Fruit fly (Drosophila melanogaster) whole organism, embryonic: ENCODE data around the gene form3.

Experiments
- Abd-B ChIP-seq: fragments of 200-800 bp; sonication (Bioruptor generic); optimal IDR thresholded peaks from 2 replicates; lab custom pipeline; 2018; ENCODE audit warnings: missing biosample characterization, mild to moderate bottlenecking, missing genetic modification characterization, moderate library complexity
- CG10462 ChIP-seq: fragments of 200-800 bp; sonication (Bioruptor generic); optimal IDR thresholded peaks from 2 replicates; lab custom pipeline; 2016; ENCODE audit warnings: missing biosample characterization, missing genetic modification characterization
- CG10959 ChIP-seq: fragments of 200-800 bp; sonication (Bioruptor generic); IDR thresholded peaks from 2 replicates; pipeline ENCODE4 v1.3.6; 2022; ENCODE audit warnings: missing biosample characterization, missing genetic modification characterization
- CG11723 ChIP-seq: fragments of 200-800 bp; sonication (Bioruptor generic); optimal IDR thresholded peaks from 2 replicates; lab custom pipeline; 2017; ENCODE audit warnings: missing biosample characterization, mild to moderate bottlenecking, missing genetic modification characterization
- CG12155 ChIP-seq: fragments of 200-800 bp; sonication (Bioruptor generic); optimal IDR thresholded peaks from 3 replicates; lab custom pipeline; 2016; ENCODE audit warnings: missing biosample characterization, missing genetic modification characterization
- CG13287 ChIP-seq: fragments of 200-800 bp; sonication (Bioruptor generic); IDR thresholded peaks from 2 replicates; pipeline ENCODE4 v1.3.6; 2022; ENCODE audit warnings: missing biosample characterization, missing genetic modification characterization; ENCODE audit not compliant: partially characterized antibody
- CG14441 ChIP-seq: fragments of 200-800 bp; sonication (Bioruptor generic); IDR thresholded peaks from 2 replicates; pipeline ENCODE4 v1.3.6; 2022; ENCODE audit warnings: missing biosample characterization, missing genetic modification characterization
- CG14860 ChIP-seq: fragments of 200-800 bp; sonication (Bioruptor generic); IDR thresholded peaks from 3 replicates; pipeline ENCODE4 v1.3.6; 2022; ENCODE audit warnings: missing biosample characterization, missing genetic modification characterization; ENCODE audit not compliant: partially characterized antibody
- CG15601 ChIP-seq: fragments of 200-800 bp; sonication (Bioruptor generic); optimal IDR thresholded peaks from 3 replicates; lab custom pipeline; 2019; ENCODE audit warnings: missing biosample characterization, mild to moderate bottlenecking, missing genetic modification characterization, moderate library complexity
- CG17328 ChIP-seq: fragments of 200-800 bp; sonication (Bioruptor generic); IDR thresholded peaks from 2 replicates; pipeline ENCODE4 v1.3.6; 2022; ENCODE audit warnings: missing biosample characterization, missing genetic modification characterization
- CG17361 ChIP-seq: fragments of 200-800 bp; sonication (Bioruptor generic); IDR thresholded peaks from 3 replicates; pipeline ENCODE4 v1.3.6; 2022; ENCODE audit warnings: missing biosample characterization, missing genetic modification characterization
- CG17568 ChIP-seq: fragments of 200-800 bp; sonication (Bioruptor generic); optimal IDR thresholded peaks from 2 replicates; lab custom pipeline; 2018; ENCODE audit warnings: missing biosample characterization, mild to moderate bottlenecking, missing genetic modification characterization, moderate library complexity
- CG17802 ChIP-seq: fragments of 200-800 bp; sonication (Bioruptor generic); optimal IDR thresholded peaks from 2 replicates; lab custom pipeline; 2018; ENCODE audit warnings: missing biosample characterization, mild to moderate bottlenecking, missing genetic modification characterization, moderate library complexity
- CG2129 ChIP-seq: fragments of 200-800 bp; sonication (Bioruptor generic); IDR thresholded peaks from 2 replicates; pipeline ENCODE4 v1.3.6; 2022; ENCODE audit warnings: missing biosample characterization, missing genetic modification characterization; ENCODE audit not compliant: partially characterized antibody
- CG32767 ChIP-seq: fragments of 200-800 bp; sonication (Bioruptor generic); IDR thresholded peaks from 2 replicates; pipeline ENCODE4 v1.3.6; 2022; ENCODE audit warnings: missing biosample characterization, missing genetic modification characterization
- CG3407 ChIP-seq: fragments of 200-800 bp; sonication (Bioruptor generic); optimal IDR thresholded peaks from 2 replicates; lab custom pipeline; 2018; ENCODE audit warnings: missing biosample characterization, mild to moderate bottlenecking, missing genetic modification characterization
- CG5953 ChIP-seq: fragments of 200-800 bp; sonication (Bioruptor generic); IDR thresholded peaks from 2 replicates; pipeline ENCODE4 v1.3.6; 2022; ENCODE audit warnings: missing biosample characterization, missing genetic modification characterization
- CG6765 ChIP-seq: fragments of 200-800 bp; sonication (Bioruptor generic); optimal IDR thresholded peaks from 3 replicates; lab custom pipeline; 2017; ENCODE audit warnings: missing biosample characterization, mild to moderate bottlenecking, missing genetic modification characterization
- CG6791 ChIP-seq: fragments of 200-800 bp; sonication (Bioruptor generic); IDR thresholded peaks from 3 replicates; pipeline ENCODE4 v1.3.6; 2022; ENCODE audit warnings: missing biosample characterization, missing genetic modification characterization; ENCODE audit not compliant: partially characterized antibody
- CG7357 ChIP-seq: fragments of 200-800 bp; sonication (Bioruptor generic); IDR thresholded peaks from 3 replicates; pipeline ENCODE4 v1.3.6; 2022; ENCODE audit warnings: missing biosample characterization, missing genetic modification characterization
- CG7987 ChIP-seq: fragments of 200-800 bp; sonication (Bioruptor generic); optimal IDR thresholded peaks from 2 replicates; lab custom pipeline; 2018; ENCODE audit warnings: missing biosample characterization, mild to moderate bottlenecking, missing genetic modification characterization, moderate library complexity
- CG8359 ChIP-seq: fragments of 200-800 bp; sonication (Bioruptor generic); optimal IDR thresholded peaks from 2 replicates; lab custom pipeline; 2017; ENCODE audit warnings: missing biosample characterization, mild to moderate bottlenecking, missing genetic modification characterization, borderline replicate concordance
- D19B ChIP-seq: fragments of 200-800 bp; sonication (Bioruptor generic); optimal IDR thresholded peaks from 2 replicates; lab custom pipeline; 2017; ENCODE audit warnings: missing biosample characterization, mild to moderate bottlenecking, missing genetic modification characterization
- Dfd ChIP-seq, 2 experiments: fragments of >200 bp; optimal IDR thresholded peaks; 2 replicates each; lab custom pipeline; 2017; ENCODE audit warnings: missing biosample characterization in 2 of 2, missing genetic modification characterization in 2 of 2
- GATAe ChIP-seq: fragments of 200-800 bp; sonication (Bioruptor generic); conservative IDR thresholded peaks from 2 replicates; pipeline ENCODE4 v1.3.6; 2022; ENCODE audit warnings: missing biosample characterization, missing genetic modification characterization
- H2.0 ChIP-seq: fragments of 200-800 bp; sonication (Bioruptor generic); IDR thresholded peaks from 2 replicates; pipeline ENCODE4 v1.3.6; 2022; ENCODE audit warnings: missing biosample characterization, missing genetic modification characterization
- HLH54F ChIP-seq: fragments of 200-800 bp; sonication (Bioruptor generic); optimal IDR thresholded peaks from 3 replicates; lab custom pipeline; 2016; ENCODE audit warnings: missing biosample characterization, missing genetic modification characterization
- HLHmδ ChIP-seq: fragments of 200-800 bp; sonication (Bioruptor generic); optimal IDR thresholded peaks from 2 replicates; lab custom pipeline; 2018; ENCODE audit warnings: missing biosample characterization, mild to moderate bottlenecking, missing genetic modification characterization, moderate library complexity
- Hr39 ChIP-seq: fragments of >200 bp; optimal IDR thresholded peaks from 2 replicates; lab custom pipeline; 2017
- Mad ChIP-seq: fragments of 200-800 bp; sonication (Bioruptor generic); optimal IDR thresholded peaks from 2 replicates; lab custom pipeline; 2016; ENCODE audit warnings: missing biosample characterization, missing genetic modification characterization
- Mrtf ChIP-seq: fragments of 200-800 bp; sonication (Bioruptor generic); IDR thresholded peaks from 3 replicates; pipeline ENCODE4 v1.3.6; 2022; ENCODE audit warnings: missing biosample characterization, missing genetic modification characterization
- Nf-YC ChIP-seq: fragments of 200-800 bp; optimal IDR thresholded peaks from 3 replicates; lab custom pipeline; 2019; ENCODE audit warnings: missing biosample characterization, mild to moderate bottlenecking, missing genetic modification characterization, moderate library complexity
- Usf ChIP-seq: fragments of 200-800 bp; sonication (Bioruptor generic); optimal IDR thresholded peaks from 2 replicates; lab custom pipeline; 2017; ENCODE audit warnings: missing genotype, missing biosample characterization, missing genetic modification characterization
- YL-1 ChIP-seq: fragments of 200-800 bp; sonication (Bioruptor generic); optimal IDR thresholded peaks from 3 replicates; lab custom pipeline; 2017; ENCODE audit warnings: missing biosample characterization, mild to moderate bottlenecking, missing genetic modification characterization
- bcd ChIP-seq: fragments of 200-800 bp; sonication (Bioruptor generic); optimal IDR thresholded peaks from 2 replicates; lab custom pipeline; 2017; ENCODE audit warnings: missing biosample characterization, mild to moderate bottlenecking, missing genetic modification characterization
- bsh ChIP-seq, 2 experiments: fragments of 200-800 bp; sonication (Bioruptor generic); optimal IDR thresholded peaks; 2 replicates each; lab custom pipeline; 2017 to 2018; ENCODE audit warnings: mild to moderate bottlenecking in 2 of 2, missing biosample characterization in 2 of 2, missing genetic modification characterization in 2 of 2, moderate library complexity in 1 of 2
- emc ChIP-seq: fragments of 200-800 bp; sonication (Bioruptor generic); optimal IDR thresholded peaks from 2 replicates; lab custom pipeline; 2016; ENCODE audit warnings: missing biosample characterization, missing genetic modification characterization
- fd3F ChIP-seq: fragments of 200-800 bp; sonication (Bioruptor generic); optimal IDR thresholded peaks from 2 replicates; lab custom pipeline; 2018; ENCODE audit warnings: missing biosample characterization, mild to moderate bottlenecking, missing genetic modification characterization, moderate library complexity
- fu2 ChIP-seq: fragments of 200-800 bp; sonication (Bioruptor generic); optimal IDR thresholded peaks from 2 replicates; lab custom pipeline; 2016; ENCODE audit warnings: missing biosample characterization, missing genetic modification characterization
- gfzf ChIP-seq: fragments of 200-800 bp; sonication (Bioruptor generic); optimal IDR thresholded peaks from 2 replicates; lab custom pipeline; 2016; ENCODE audit warnings: missing biosample characterization, mild to moderate bottlenecking, missing genetic modification characterization, moderate library complexity
- grn ChIP-seq: fragments of 200-800 bp; sonication (Bioruptor generic); optimal IDR thresholded peaks from 3 replicates; lab custom pipeline; 2017; ENCODE audit warnings: missing biosample characterization, missing genetic modification characterization
- her ChIP-seq: fragments of 200-800 bp; sonication (Bioruptor generic); optimal IDR thresholded peaks from 2 replicates; lab custom pipeline; 2016; ENCODE audit warnings: missing biosample characterization, missing genetic modification characterization
- ind ChIP-seq: fragments of 200-800 bp; sonication (Bioruptor generic); optimal IDR thresholded peaks from 3 replicates; lab custom pipeline; 2016; ENCODE audit warnings: missing biosample characterization, missing genetic modification characterization
- kay ChIP-seq: fragments of 200-800 bp; sonication (Bioruptor generic); optimal IDR thresholded peaks from 2 replicates; lab custom pipeline; 2016; ENCODE audit warnings: missing biosample characterization, missing genetic modification characterization
- nerfin-2 ChIP-seq: fragments of 200-800 bp; sonication (Bioruptor generic); IDR thresholded peaks from 2 replicates; pipeline ENCODE4 v1.3.6; 2022; ENCODE audit warnings: missing biosample characterization, missing genetic modification characterization; ENCODE audit not compliant: partially characterized antibody
- org-1 ChIP-seq: fragments of 200-800 bp; sonication (Bioruptor generic); optimal IDR thresholded peaks from 2 replicates; lab custom pipeline; 2017; ENCODE audit warnings: missing biosample characterization, missing genetic modification characterization
- pb ChIP-seq: fragments of 200-800 bp; sonication (Bioruptor generic); optimal IDR thresholded peaks from 3 replicates; lab custom pipeline; 2016; ENCODE audit warnings: missing biosample characterization, missing genetic modification characterization
- seq ChIP-seq: fragments of 200-800 bp; sonication (Bioruptor generic); IDR thresholded peaks from 2 replicates; pipeline ENCODE4 v1.3.6; 2022; ENCODE audit warnings: missing biosample characterization, missing genetic modification characterization
- sima ChIP-seq: fragments of 200-800 bp; sonication (Bioruptor generic); optimal IDR thresholded peaks from 2 replicates; lab custom pipeline; 2016; ENCODE audit warnings: missing biosample characterization, missing genetic modification characterization
- unpg ChIP-seq: fragments of 200-800 bp; sonication (Bioruptor generic); optimal IDR thresholded peaks from 3 replicates; lab custom pipeline; 2018; ENCODE audit warnings: missing biosample characterization, mild to moderate bottlenecking, missing genetic modification characterization, moderate library complexity
- zf30C ChIP-seq: fragments of 200-800 bp; sonication (Bioruptor generic); optimal IDR thresholded peaks from 3 replicates; lab custom pipeline; 2018; ENCODE audit warnings: missing biosample characterization, mild to moderate bottlenecking, missing genetic modification characterization

form3 gene

DNA sequence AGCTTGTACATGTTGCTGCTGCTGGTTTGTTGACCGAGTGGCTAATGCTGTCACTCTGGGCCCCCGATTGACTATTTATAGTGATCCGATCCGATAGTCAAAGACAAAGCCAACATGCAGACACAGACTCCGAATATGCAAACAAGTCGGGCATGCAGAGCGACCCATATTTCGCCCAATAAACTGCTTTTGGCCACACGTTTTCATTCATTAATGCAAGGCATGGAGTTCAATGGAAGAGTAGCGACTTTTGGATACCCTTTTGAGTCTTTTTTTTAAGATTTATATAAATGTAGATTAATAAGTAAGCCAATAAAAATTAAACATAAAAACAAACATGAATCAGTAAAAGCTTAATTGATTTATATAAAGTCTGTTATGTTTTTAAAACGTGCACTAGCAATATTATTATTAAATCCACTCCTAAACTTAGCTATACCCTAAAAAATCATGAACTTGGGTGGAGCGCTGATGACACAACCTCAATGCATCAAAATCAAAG, 8.0 kb upstream of the form3 start, which contains the start of gene Cpr65Ea (continued):
- no peak for TF ChIP-seq CG14860 (GFP tag; lab: Robert Waterston, UW)
- TF ChIP-seq D19B (GFP tag; lab: Kevin White, UChicago), result no peak
- no peak for TF ChIP-seq CG11723 (GFP tag; lab: Kevin White, UChicago)
- no peak for TF ChIP-seq fu2
- TF ChIP-seq H2.0 (GFP tag; lab: Robert Waterston, UW), result no peak
- no peak for TF ChIP-seq Abd-B (GFP tag; lab: Kevin White, UChicago)
- TF ChIP-seq CG17328, result no peak
- TF ChIP-seq sima, result no peak
- TF ChIP-seq Mad, result no peak
- no peak for TF ChIP-seq nerfin-2
- no peak for TF ChIP-seq CG17568
- no peak for TF ChIP-seq pb (GFP tag; lab: Kevin White, UChicago)
- no peak for TF ChIP-seq CG10959
- no peak for TF ChIP-seq bcd (GFP tag; lab: Kevin White, UChicago)
- TF ChIP-seq zf30C (GFP tag; lab: Kevin White, UChicago), result no peak
- TF ChIP-seq CG6791, result no peak
- TF ChIP-seq her (GFP tag; lab: Kevin White, UChicago), result no peak
- no peak for TF ChIP-seq CG17802 (tag; lab: Kevin White, UChicago)
- no peak for TF ChIP-seq grn (GFP tag; lab: Kevin White, UChicago)
- no peak for TF ChIP-seq ind (GFP tag; lab: Kevin White, UChicago)
- TF ChIP-seq CG5953 (GFP tag; lab: Robert Waterston, UW), result no peak
- no peak for TF ChIP-seq HLH54F
- TF ChIP-seq CG8359 (GFP tag; lab: Kevin White, UChicago), result no peak
- no peak for TF ChIP-seq fd3F
- no peak for TF ChIP-seq Nf-YC (tag; lab: Kevin White, UChicago)
- TF ChIP-seq CG6765 (GFP tag; lab: Kevin White, UChicago), result no peak
- no peak for TF ChIP-seq emc (GFP tag; lab: Kevin White, UChicago)
- TF ChIP-seq GATAe (GFP tag; lab: Robert Waterston, UW), result no peak
- TF ChIP-seq Hr39 (lab: Kevin White, UChicago), result no peak
- no peak for TF ChIP-seq seq (GFP tag; lab: Robert Waterston, UW)
- no peak for TF ChIP-seq CG2129 (GFP tag; lab: Robert Waterston, UW)
- TF ChIP-seq CG13287, result no peak
- peak; percentile 23 for TF ChIP-seq unpg (GFP tag; lab: Kevin White, UChicago)
- no peak for TF ChIP-seq bsh (GFP tag; optimal IDR thresholded peaks at IDR 0.05; lab: Kevin White, UChicago)
- no peak for TF ChIP-seq Dfd (GFP tag; optimal IDR thresholded peaks at IDR 0.05; lab: Kevin White, UChicago)
- TF ChIP-seq kay, result no peak
- no peak for TF ChIP-seq CG7987 (GFP tag; lab: Kevin White, UChicago)
- no peak for TF ChIP-seq CG3407 (GFP tag; lab: Kevin White, UChicago)
- no peak for TF ChIP-seq gfzf
- TF ChIP-seq CG12155 (GFP tag; lab: Kevin White, UChicago), result no peak
- no peak for TF ChIP-seq CG17361 (GFP tag; lab: Robert Waterston, UW)
- no peak for TF ChIP-seq CG14441 (GFP tag; lab: Robert Waterston, UW)
- no peak for TF ChIP-seq YL-1
- 0 out of 2 replicates have a peak, but pooled peaks have one; percentile 15 for TF ChIP-seq CG32767 (GFP tag; lab: Robert Waterston, UW)
- TF ChIP-seq HLHmδ, result no peak
- TF ChIP-seq CG7357 (GFP tag; lab: Robert Waterston, UW), result no peak
- TF ChIP-seq org-1 (GFP tag; lab: Kevin White, UChicago), result no peak
- TF ChIP-seq Mrtf (GFP tag; lab: Robert Waterston, UW), result no peak
- no peak for TF ChIP-seq CG15601
- no peak for TF ChIP-seq Usf (GFP tag; lab: Kevin White, UChicago)
- TF ChIP-seq CG10462 (GFP tag; lab: Kevin White, UChicago), result no peak
